Fruit fly (Drosophila melanogaster) whole organism, embryonic: ENCODE measurements around the gene CG3117.
A peak's percentile ranks its signal among the peaks of the same experiment; 100 is the strongest.

Source experiments
- Atf6 ChIP-seq: fragments of 200-800 bp; sonication (Bioruptor generic); IDR thresholded peaks from 2 replicates; pipeline ENCODE4 v1.3.6; 2022; ENCODE audit warnings: missing biosample characterization, missing genetic modification characterization
- Awh ChIP-seq: fragments of 200-800 bp; sonication (Bioruptor generic); IDR thresholded peaks from 2 replicates; pipeline ENCODE4, ENCODE4 v1.3.6; 2022; ENCODE audit warnings: missing biosample characterization, missing genetic modification characterization
- CG12236 ChIP-seq: fragments of 200-800 bp; sonication (Bioruptor generic); optimal IDR thresholded peaks from 2 replicates; lab custom pipeline; 2016; ENCODE audit warnings: missing biosample characterization, missing genetic modification characterization
- CG12744 ChIP-seq: fragments of 200-800 bp; sonication (Bioruptor generic); optimal IDR thresholded peaks from 2 replicates; lab custom pipeline; 2016; ENCODE audit warnings: missing biosample characterization, missing genetic modification characterization
- CG17568 ChIP-seq: fragments of 200-800 bp; sonication (Bioruptor generic); optimal IDR thresholded peaks from 2 replicates; lab custom pipeline; 2018; ENCODE audit warnings: missing biosample characterization, mild to moderate bottlenecking, missing genetic modification characterization, moderate library complexity
- CG2129 ChIP-seq: fragments of 200-800 bp; sonication (Bioruptor generic); IDR thresholded peaks from 2 replicates; pipeline ENCODE4 v1.3.6; 2022; ENCODE audit warnings: missing biosample characterization, missing genetic modification characterization; ENCODE audit not compliant: partially characterized antibody
- CG2199 ChIP-seq: fragments of 200-800 bp; sonication (Bioruptor generic); IDR thresholded peaks from 3 replicates; pipeline ENCODE4 v1.3.6; 2022; ENCODE audit warnings: missing biosample characterization, missing genetic modification characterization
- CG4617 ChIP-seq: fragments of 200-800 bp; sonication (Bioruptor generic); optimal IDR thresholded peaks from 3 replicates; lab custom pipeline; 2016; ENCODE audit warnings: missing biosample characterization, missing genetic modification characterization, borderline replicate concordance
- CG6791 ChIP-seq: fragments of 200-800 bp; sonication (Bioruptor generic); IDR thresholded peaks from 3 replicates; pipeline ENCODE4 v1.3.6; 2022; ENCODE audit warnings: missing biosample characterization, missing genetic modification characterization; ENCODE audit not compliant: partially characterized antibody
- CG7745 ChIP-seq: fragments of 200-800 bp; sonication (Bioruptor generic); optimal IDR thresholded peaks from 2 replicates; lab custom pipeline; 2018; ENCODE audit warnings: missing biosample characterization, mild to moderate bottlenecking, missing genetic modification characterization, moderate library complexity
- CG8281 ChIP-seq: fragments of 200-800 bp; sonication (Bioruptor generic); optimal IDR thresholded peaks from 2 replicates; lab custom pipeline; 2018; ENCODE audit warnings: missing biosample characterization, mild to moderate bottlenecking, missing genetic modification characterization, moderate library complexity
- CG8290 ChIP-seq, 3 experiments: fragments of 200-800 bp; sonication (Bioruptor generic); optimal IDR thresholded peaks; 2 replicates each; lab custom pipeline; 2016 to 2019; ENCODE audit warnings: missing biosample characterization in 3 of 3, missing genetic modification characterization in 3 of 3, mild to moderate bottlenecking in 2 of 3, moderate library complexity in 1 of 3
- CG9876 ChIP-seq: fragments of 200-800 bp; sonication (Bioruptor generic); optimal IDR thresholded peaks from 2 replicates; lab custom pipeline; 2016; ENCODE audit warnings: missing biosample characterization, missing genetic modification characterization
- CTCF ChIP-seq: fragments of 200-800 bp; sonication (Bioruptor generic); optimal IDR thresholded peaks from 2 replicates; lab custom pipeline; 2017; ENCODE audit warnings: missing biosample characterization, mild to moderate bottlenecking, missing genetic modification characterization, moderate library complexity
- Deaf1 ChIP-seq: fragments of 200-800 bp; optimal IDR thresholded peaks from 3 replicates; lab custom pipeline; 2019; ENCODE audit warnings: missing biosample characterization, mild to moderate bottlenecking, missing genetic modification characterization, moderate library complexity
- E2f1 ChIP-seq: fragments of 200-800 bp; sonication (Bioruptor generic); IDR thresholded peaks from 2 replicates; pipeline ENCODE4 v1.3.6; 2022; ENCODE audit warnings: missing biosample characterization, missing genetic modification characterization
- Fer1 ChIP-seq: fragments of 200-800 bp; sonication (Bioruptor generic); optimal IDR thresholded peaks from 2 replicates; lab custom pipeline; 2017; ENCODE audit warnings: missing biosample characterization, mild to moderate bottlenecking, missing genetic modification characterization
- HLH3B ChIP-seq: fragments of 200-800 bp; sonication (Bioruptor generic); IDR thresholded peaks from 2 replicates; pipeline ENCODE4 v1.3.6; 2022; ENCODE audit warnings: missing biosample characterization, missing genetic modification characterization
- HLHmδ ChIP-seq: fragments of 200-800 bp; sonication (Bioruptor generic); optimal IDR thresholded peaks from 2 replicates; lab custom pipeline; 2018; ENCODE audit warnings: missing biosample characterization, mild to moderate bottlenecking, missing genetic modification characterization, moderate library complexity
- Hmr ChIP-seq: fragments of 200-800 bp; sonication (Bioruptor generic); optimal IDR thresholded peaks from 3 replicates; lab custom pipeline; 2017; ENCODE audit warnings: mild to moderate bottlenecking, missing biosample characterization, missing genetic modification reagents, missing genetic modification characterization
- MESR4 ChIP-seq: fragments of 200-800 bp; sonication (Bioruptor generic); optimal IDR thresholded peaks from 2 replicates; lab custom pipeline; 2018; ENCODE audit warnings: missing biosample characterization, mild to moderate bottlenecking, missing genetic modification characterization, moderate library complexity
- Max ChIP-seq: fragments of 200-800 bp; sonication (Bioruptor generic); optimal IDR thresholded peaks from 2 replicates; lab custom pipeline; 2016; ENCODE audit warnings: missing biosample characterization, mild to moderate bottlenecking, missing genetic modification characterization
- Mrtf ChIP-seq: fragments of 200-800 bp; sonication (Bioruptor generic); IDR thresholded peaks from 3 replicates; pipeline ENCODE4 v1.3.6; 2022; ENCODE audit warnings: missing biosample characterization, missing genetic modification characterization
- Six4 ChIP-seq: fragments of 200-800 bp; sonication (Bioruptor generic); optimal IDR thresholded peaks from 2 replicates; lab custom pipeline; 2016; ENCODE audit warnings: missing biosample characterization, missing genetic modification characterization
- Sox100B ChIP-seq: fragments of 200-800 bp; sonication (Bioruptor generic); optimal IDR thresholded peaks from 3 replicates; lab custom pipeline; 2018; ENCODE audit warnings: missing biosample characterization, mild to moderate bottlenecking, missing genetic modification characterization
- YL-1 ChIP-seq: fragments of 200-800 bp; sonication (Bioruptor generic); optimal IDR thresholded peaks from 3 replicates; lab custom pipeline; 2017; ENCODE audit warnings: missing biosample characterization, mild to moderate bottlenecking, missing genetic modification characterization
- amos ChIP-seq: fragments of 200-800 bp; sonication (Bioruptor generic); IDR thresholded peaks from 2 replicates; pipeline ENCODE4 v1.3.6; 2022; ENCODE audit warnings: missing biosample characterization, missing genetic modification characterization; ENCODE audit not compliant: partially characterized antibody
- bab2 ChIP-seq: fragments of 200-800 bp; sonication (Bioruptor generic); optimal IDR thresholded peaks from 2 replicates; lab custom pipeline; 2016; ENCODE audit warnings: missing biosample characterization, missing genetic modification characterization
- bigmax ChIP-seq: fragments of 200-800 bp; sonication (Bioruptor generic); optimal IDR thresholded peaks from 2 replicates; lab custom pipeline; 2018; ENCODE audit warnings: missing biosample characterization, mild to moderate bottlenecking, missing genetic modification characterization
- chinmo ChIP-seq: fragments of 200-800 bp; sonication (Bioruptor generic); IDR thresholded peaks from 4 replicates; pipeline ENCODE4 v1.3.6; 2022; ENCODE audit warnings: missing biosample characterization, missing genetic modification characterization; ENCODE audit not compliant: partially characterized antibody
- chm ChIP-seq: fragments of 200-800 bp; sonication (Bioruptor generic); IDR thresholded peaks from 2 replicates; pipeline ENCODE4 v1.3.6; 2022; ENCODE audit warnings: missing biosample characterization, missing genetic modification characterization
- ci ChIP-seq: fragments of 200-800 bp; sonication (Bioruptor generic); IDR thresholded peaks from 3 replicates; pipeline ENCODE4 v1.3.6; 2022; ENCODE audit warnings: missing biosample characterization, missing genetic modification characterization
- dm ChIP-seq: fragments of 200-800 bp; sonication (Bioruptor generic); optimal IDR thresholded peaks from 3 replicates; lab custom pipeline; 2016; ENCODE audit warnings: missing biosample characterization, missing genetic modification characterization
- ewg ChIP-seq: fragments of 200-800 bp; sonication (Bioruptor generic); optimal IDR thresholded peaks from 3 replicates; lab custom pipeline; 2017; ENCODE audit warnings: mild to moderate bottlenecking, missing biosample characterization, missing genetic modification reagents, missing genetic modification characterization
- exex ChIP-seq: fragments of 200-800 bp; sonication (Bioruptor generic); optimal IDR thresholded peaks from 4 replicates; lab custom pipeline; 2018; ENCODE audit warnings: missing biosample characterization, mild to moderate bottlenecking, missing genetic modification characterization, moderate library complexity
- gro ChIP-seq: fragments of 200-800 bp; sonication (Bioruptor generic); optimal IDR thresholded peaks from 2 replicates; lab custom pipeline; 2016; ENCODE audit warnings: missing biosample characterization, missing genetic modification characterization
- gsb ChIP-seq: fragments of 200-800 bp; sonication (Bioruptor generic); IDR thresholded peaks from 2 replicates; pipeline ENCODE4 v1.3.6; 2022; ENCODE audit warnings: missing biosample characterization, missing genetic modification characterization
- hkb ChIP-seq, 2 experiments: fragments of 200-800 bp in 1 of 2; fragments of >200 bp in 1 of 2; sonication (Bioruptor generic) in 1 of 2; IDR thresholded peaks in 1 of 2; optimal IDR thresholded peaks in 1 of 2; 2 replicates each; pipeline versions ENCODE4 v1.3.6 to Lab custom; 2017 to 2022; ENCODE audit warnings: missing biosample characterization in 1 of 2, missing genetic modification characterization in 1 of 2
- hth ChIP-seq: fragments of >200 bp; optimal IDR thresholded peaks from 2 replicates; lab custom pipeline; 2017; ENCODE audit warnings: inconsistent platforms
- onecut ChIP-seq: fragments of 200-800 bp; sonication (Bioruptor generic); IDR thresholded peaks from 2 replicates; pipeline ENCODE4 v1.3.6; 2022; ENCODE audit warnings: missing biosample characterization, missing genetic modification characterization
- rib ChIP-seq: fragments of 200-800 bp; sonication (Bioruptor generic); IDR thresholded peaks from 2 replicates; pipeline ENCODE4 v1.3.6; 2022; ENCODE audit warnings: missing biosample characterization, missing genetic modification characterization
- run ChIP-seq: fragments of 200-800 bp; sonication (Bioruptor generic); optimal IDR thresholded peaks from 3 replicates; lab custom pipeline; 2018; ENCODE audit warnings: missing biosample characterization, mild to moderate bottlenecking, missing genetic modification characterization
- seq ChIP-seq: fragments of 200-800 bp; sonication (Bioruptor generic); IDR thresholded peaks from 2 replicates; pipeline ENCODE4 v1.3.6; 2022; ENCODE audit warnings: missing biosample characterization, missing genetic modification characterization
- shn ChIP-seq: fragments of 200-800 bp; sonication (Bioruptor generic); optimal IDR thresholded peaks from 3 replicates; lab custom pipeline; 2016; ENCODE audit warnings: missing biosample characterization, missing genetic modification characterization
- so ChIP-seq: fragments of 200-800 bp; sonication (Bioruptor generic); IDR thresholded peaks from 3 replicates; pipeline ENCODE4 v1.3.6; 2022; ENCODE audit warnings: missing biosample characterization, missing genetic modification characterization
- z ChIP-seq: fragments of 200-800 bp; sonication (Bioruptor generic); IDR thresholded peaks from 3 replicates; pipeline ENCODE4 v1.3.6; 2022; ENCODE audit warnings: missing biosample characterization, missing genetic modification characterization

CG3117 gene

dm6 chr2L:2874185-2874541, 27.2 kb upstream of the CG3117 start, which contains the start of gene Ifrd1:
TSS of gene Ifrd1 (minus strand) at chr2L:2874489.
- peak; percentile 5 for TF ChIP-seq Deaf1 (tag; lab: Kevin White, UChicago)
- TF ChIP-seq Hmr (GFP tag; lab: Kevin White, UChicago) = no peak
- 0 out of 2 replicates have a peak, but pooled peaks have one; percentile 13 for TF ChIP-seq rib (GFP tag; lab: Robert Waterston, UW)
- TF ChIP-seq chm = peak; percentile 62; the same call in 1 of the 2 replicates
- peak; percentile 38; the same call in 2 of the 4 replicates for TF ChIP-seq chinmo (GFP tag; lab: Robert Waterston, UW)
- TF ChIP-seq CG2199 (GFP tag; lab: Robert Waterston, UW) = 0 out of 3 replicates have a peak, but pooled peaks have one; percentile 9
- peak; percentile 82 for TF ChIP-seq MESR4 (GFP tag; lab: Kevin White, UChicago)
- TF ChIP-seq CG17568 = peak; percentile 11
- TF ChIP-seq so (GFP tag; lab: Robert Waterston, UW) = no peak
- no peak for TF ChIP-seq dm (GFP tag; lab: Kevin White, UChicago)
- TF ChIP-seq ci (GFP tag; lab: Robert Waterston, UW) = peak; percentile 5; the same call in 1 of the 3 replicates
- peak; percentile 29 for TF ChIP-seq exex (tag; lab: Kevin White, UChicago)
- peak; percentile 4 for TF ChIP-seq CG4617
- no peak for TF ChIP-seq shn (GFP tag; lab: Kevin White, UChicago)
- peak; percentile 100 for TF ChIP-seq CG7745 (tag; lab: Kevin White, UChicago)
- no peak for TF ChIP-seq CG8290 (GFP tag; optimal IDR thresholded peaks at IDR 0.05; lab: Kevin White, UChicago)
- peak in 1 of 2 experiments; percentile 36 for TF ChIP-seq CG8290 (tag; optimal IDR thresholded peaks at IDR 0.05; lab: Kevin White, UChicago)
- no peak for TF ChIP-seq CG9876 (GFP tag; lab: Kevin White, UChicago)

- TF ChIP-seq bigmax (GFP tag; lab: Kevin White, UChicago) = peak; percentile 71
- 0 out of 2 replicates have a peak, but pooled peaks have one; percentile 2 for TF ChIP-seq HLH3B (GFP tag; lab: Robert Waterston, UW)
- TF ChIP-seq Sox100B (GFP tag; lab: Kevin White, UChicago) = no peak
- TF ChIP-seq Max (GFP tag; lab: Kevin White, UChicago) = peak; percentile 20
- peak; percentile 79 for TF ChIP-seq onecut (GFP tag; lab: Robert Waterston, UW)
- no peak for TF ChIP-seq Six4 (GFP tag; lab: Kevin White, UChicago)
- TF ChIP-seq dm (GFP tag; lab: Kevin White, UChicago) = peak; percentile 68
- TF ChIP-seq Atf6 = 0 out of 2 replicates have a peak, but pooled peaks have one; percentile 3
- TF ChIP-seq, all 482 proteins: peak for 6
These were observed 26.7 kb upstream of the CG3117 start for dm6 chr2L:2873729-2874127.

- TF ChIP-seq CG12744 (GFP tag; lab: Kevin White, UChicago) (no peak), Mrtf (GFP tag; lab: Robert Waterston, UW) (peak; percentile 42; the same call in 1 of the 3 replicates), z (GFP tag; lab: Robert Waterston, UW) (no peak), ewg (GFP tag; lab: Kevin White, UChicago) (no peak), CG2129 (GFP tag; lab: Robert Waterston, UW) (no peak), YL-1 (no peak), amos (GFP tag; lab: Robert Waterston, UW) (no peak), hkb (optimal IDR thresholded peaks at IDR 0.05; lab: Kevin White, UChicago) (no peak), hkb (GFP tag; IDR thresholded peaks at IDR 0.05; lab: Robert Waterston, UW) (peak; percentile 17; the same call in 1 of the 2 replicates), CG8281 (no peak), bab2 (GFP tag; lab: Kevin White, UChicago) (no peak), CTCF (GFP tag; lab: Kevin White, UChicago) (no peak), seq (0 out of 2 replicates have a peak, but pooled peaks have one; percentile 30), gro (GFP tag; lab: Kevin White, UChicago) (no peak), gsb (GFP tag; lab: Robert Waterston, UW) (no peak), CG12236 (no peak), Atf6 (no peak), Fer1 (GFP tag; lab: Kevin White, UChicago) (no peak), E2f1 (no peak), Awh (GFP tag; lab: Robert Waterston, UW) (no peak), hth (lab: Kevin White, UChicago) (no peak), HLHmδ (GFP tag; lab: Kevin White, UChicago) (no peak), run (tag; lab: Kevin White, UChicago) (no peak), CG6791 (GFP tag; lab: Robert Waterston, UW) (no peak)
These were observed 26.1 kb upstream of the CG3117 start for dm6 chr2L:2872968-2873728.
